Fruit fly (Drosophila melanogaster) whole organism, adult: Measurements from ENCODE around the gene CG7408.

Experiments
- CG33017 ChIP-seq: fragments of 200-800 bp; sonication (Bioruptor generic); optimal IDR thresholded peaks from 2 replicates; lab custom pipeline; 2018; ENCODE audit warnings: missing biosample characterization, mild to moderate bottlenecking, missing genetic modification characterization, moderate library complexity
- CG7045 ChIP-seq: fragments of 200-800 bp; sonication (Bioruptor generic); optimal IDR thresholded peaks from 2 replicates; lab custom pipeline; 2017; ENCODE audit warnings: missing biosample characterization, mild to moderate bottlenecking, missing genetic modification characterization
- tj ChIP-seq: fragments of 200-800 bp; sonication (Bioruptor generic); optimal IDR thresholded peaks from 3 replicates; lab custom pipeline; 2017; ENCODE audit warnings: missing biosample characterization, mild to moderate bottlenecking, missing genetic modification characterization, moderate library complexity

- TF ChIP-seq CG7045 (GFP tag; lab: Kevin White, UChicago) (no peak), CG33017 (tag; lab: Kevin White, UChicago) (no peak), tj (GFP tag; lab: Kevin White, UChicago) (no peak)
Measured at dm6 chr3L:17833525-17833924, 45.4 kb upstream of the CG7408 start, which contains the start of gene CG32188.
